Fruit fly (Drosophila melanogaster) Kc167 (cell line): Measurements from ENCODE around the gene Gr22b.

Experiments
- Myc ChIP-seq: fragments of >200 bp; optimal IDR thresholded peaks from 2 replicates; lab custom pipeline; 2017; ENCODE audit warnings: missing external identifiers
- h ChIP-seq: fragments of >200 bp; optimal IDR thresholded peaks from 3 replicates; lab custom pipeline; 2018; ENCODE audit warnings: missing external identifiers
- psq ChIP-seq: fragments of >200 bp; optimal IDR thresholded peaks from 2 replicates; lab custom pipeline; 2017; ENCODE audit warnings: missing external identifiers
- ttk ChIP-seq: sonication (Bioruptor generic); optimal IDR thresholded peaks from 2 replicates; lab custom pipeline; 2017; ENCODE audit warnings: missing external identifiers

dm6 chr2L:1828282-1828681, 35.2 kb upstream of the Gr22b start:
- TF ChIP-seq h (lab: Kevin White, UChicago) = no peak
- TF ChIP-seq Myc (lab: Kevin White, UChicago) = no peak
- TF ChIP-seq psq = no peak
- no peak for TF ChIP-seq ttk (lab: Kevin White, UChicago)
